Fruit fly (Drosophila melanogaster): Measurements from ENCODE around the gene ko.

- TF ChIP-seq tj (GFP tag; optimal IDR thresholded peaks at IDR 0.05), result peak; percentile 19
- no peak for TF ChIP-seq ovo (GFP tag; optimal IDR thresholded peaks at IDR 0.05)
- TF ChIP-seq cnc (optimal IDR thresholded peaks at IDR 0.05), result no peak
- TF ChIP-seq CG5204 (GFP tag; optimal IDR thresholded peaks at IDR 0.05), result no peak
- no peak for TF ChIP-seq bab1 (GFP tag; optimal IDR thresholded peaks at IDR 0.05)
- no peak for TF ChIP-seq CG7045 (GFP tag; optimal IDR thresholded peaks at IDR 0.05)
- no peak for TF ChIP-seq CG7101 (tag; optimal IDR thresholded peaks at IDR 0.05)
- no peak for TF ChIP-seq Mnt (GFP tag; optimal IDR thresholded peaks at IDR 0.05)
- peak; percentile 34 for TF ChIP-seq kay (GFP tag; ENCODE audit: borderline replicate concordance)
- no peak for TF ChIP-seq CG14711 (tag; optimal IDR thresholded peaks at IDR 0.05)
- no peak for TF ChIP-seq CG12768 (GFP tag; optimal IDR thresholded peaks at IDR 0.05)
- no peak for TF ChIP-seq cic (GFP tag; optimal IDR thresholded peaks at IDR 0.05)
- no peak for TF ChIP-seq toe (GFP tag; optimal IDR thresholded peaks at IDR 0.05)
Measured at dm6 chr3L:21130839-21131410, at the start of gene ko.
